Fruit fly (Drosophila melanogaster) whole organism, embryonic: ENCODE results near the gene Cdk1.

Experiments
- BEAF-32 ChIP-seq: fragments of 200-800 bp; sonication (Bioruptor generic); optimal IDR thresholded peaks from 3 replicates; lab custom pipeline; 2017; ENCODE audit warnings: missing biosample characterization, missing genetic modification characterization, mild to moderate bottlenecking, moderate library complexity, missing genetic modification reagents
- CG10321 ChIP-seq: fragments of 200-800 bp; sonication (Bioruptor generic); IDR thresholded peaks from 2 replicates; pipeline ENCODE4 v1.3.6; 2022; ENCODE audit warnings: missing biosample characterization, missing genetic modification characterization
- CG10462 ChIP-seq: fragments of 200-800 bp; sonication (Bioruptor generic); optimal IDR thresholded peaks from 2 replicates; lab custom pipeline; 2016; ENCODE audit warnings: missing biosample characterization, missing genetic modification characterization
- CG12155 ChIP-seq: fragments of 200-800 bp; sonication (Bioruptor generic); optimal IDR thresholded peaks from 3 replicates; lab custom pipeline; 2016; ENCODE audit warnings: missing biosample characterization, missing genetic modification characterization
- CG12391 ChIP-seq: fragments of 200-800 bp; sonication (Bioruptor generic); optimal IDR thresholded peaks from 3 replicates; lab custom pipeline; 2018; ENCODE audit warnings: missing biosample characterization, mild to moderate bottlenecking, missing genetic modification characterization, moderate library complexity
- CG13287 ChIP-seq: fragments of 200-800 bp; sonication (Bioruptor generic); IDR thresholded peaks from 2 replicates; pipeline ENCODE4 v1.3.6; 2022; ENCODE audit warnings: missing biosample characterization, missing genetic modification characterization; ENCODE audit not compliant: partially characterized antibody
- CG13894 ChIP-seq: fragments of 200-800 bp; sonication (Bioruptor generic); optimal IDR thresholded peaks from 3 replicates; lab custom pipeline; 2018; ENCODE audit warnings: missing biosample characterization, mild to moderate bottlenecking, missing genetic modification characterization, moderate library complexity
- CG14050 ChIP-seq: fragments of 200-800 bp; sonication (Bioruptor generic); IDR thresholded peaks from 3 replicates; pipeline ENCODE4 v1.3.6; 2022; ENCODE audit warnings: missing biosample characterization, missing genetic modification characterization
- CG17802 ChIP-seq: fragments of 200-800 bp; sonication (Bioruptor generic); optimal IDR thresholded peaks from 2 replicates; lab custom pipeline; 2018; ENCODE audit warnings: missing biosample characterization, mild to moderate bottlenecking, missing genetic modification characterization, moderate library complexity
- CG1792 ChIP-seq: fragments of 200-800 bp; sonication (Bioruptor generic); optimal IDR thresholded peaks from 2 replicates; lab custom pipeline; 2016; ENCODE audit warnings: missing biosample characterization, missing genetic modification characterization
- CG31388 ChIP-seq: fragments of 200-800 bp; sonication (Bioruptor generic); optimal IDR thresholded peaks from 2 replicates; lab custom pipeline; 2016; ENCODE audit warnings: missing biosample characterization, missing genetic modification characterization
- CG32767 ChIP-seq: fragments of 200-800 bp; sonication (Bioruptor generic); IDR thresholded peaks from 2 replicates; pipeline ENCODE4 v1.3.6; 2022; ENCODE audit warnings: missing biosample characterization, missing genetic modification characterization
- CG3847 ChIP-seq: fragments of 200-800 bp; sonication (Bioruptor generic); IDR thresholded peaks from 2 replicates; pipeline ENCODE4 v1.3.6; 2022; ENCODE audit warnings: missing biosample characterization, missing genetic modification characterization
- CG42726 ChIP-seq: fragments of 200-800 bp; sonication (Bioruptor generic); IDR thresholded peaks from 2 replicates; pipeline ENCODE4 v1.3.6; 2022; ENCODE audit warnings: missing biosample characterization, missing genetic modification characterization; ENCODE audit not compliant: partially characterized antibody
- CG4820 ChIP-seq: fragments of 200-800 bp; sonication (Bioruptor generic); optimal IDR thresholded peaks from 3 replicates; lab custom pipeline; 2016; ENCODE audit warnings: missing biosample characterization, missing genetic modification characterization
- CG4854 ChIP-seq: fragments of 200-800 bp; sonication (Bioruptor generic); optimal IDR thresholded peaks from 2 replicates; lab custom pipeline; 2016; ENCODE audit warnings: missing biosample characterization, missing genetic modification characterization, inconsistent platforms
- CG6272 ChIP-seq: fragments of 200-800 bp; sonication (Bioruptor generic); IDR thresholded peaks from 2 replicates; pipeline ENCODE4 v1.3.6; 2022; ENCODE audit warnings: missing biosample characterization, missing genetic modification characterization
- CG9215 ChIP-seq: fragments of 200-800 bp; sonication (Bioruptor generic); IDR thresholded peaks from 2 replicates; pipeline ENCODE4 v1.3.6; 2022; ENCODE audit warnings: missing biosample characterization, missing genetic modification characterization
- Deaf1 ChIP-seq: fragments of 200-800 bp; optimal IDR thresholded peaks from 3 replicates; lab custom pipeline; 2019; ENCODE audit warnings: missing biosample characterization, mild to moderate bottlenecking, missing genetic modification characterization, moderate library complexity
- Doc3 ChIP-seq: fragments of 200-800 bp; sonication (Bioruptor generic); IDR thresholded peaks from 3 replicates; pipeline ENCODE4 v1.3.6; 2022; ENCODE audit warnings: missing biosample characterization, missing genetic modification characterization; ENCODE audit not compliant: partially characterized antibody
- Elba2 ChIP-seq: fragments of 200-800 bp; sonication (Bioruptor generic); optimal IDR thresholded peaks from 3 replicates; lab custom pipeline; 2016; ENCODE audit warnings: missing biosample characterization, missing genetic modification characterization
- Ets97D ChIP-seq: fragments of 200-800 bp; sonication (Bioruptor generic); optimal IDR thresholded peaks from 3 replicates; lab custom pipeline; 2016; ENCODE audit warnings: missing biosample characterization, missing genetic modification characterization
- HmgD ChIP-seq: fragments of 200-800 bp; sonication (Bioruptor generic); optimal IDR thresholded peaks from 3 replicates; lab custom pipeline; 2016; ENCODE audit warnings: missing biosample characterization, missing genetic modification characterization
- Hr39 ChIP-seq: fragments of >200 bp; optimal IDR thresholded peaks from 2 replicates; lab custom pipeline; 2017
- Hr78 ChIP-seq, 2 experiments: fragments of 200-800 bp in 1 of 2; fragments of >200 bp in 1 of 2; sonication (Bioruptor generic) in 1 of 2; optimal IDR thresholded peaks; 2 replicates each; lab custom pipeline; 2017 to 2019; ENCODE audit warnings: missing biosample characterization in 2 of 2, missing genetic modification characterization in 2 of 2, mild to moderate bottlenecking in 1 of 2, moderate library complexity in 1 of 2
- Lim3 ChIP-seq: fragments of 200-800 bp; sonication (Bioruptor generic); IDR thresholded peaks from 2 replicates; pipeline ENCODE4 v1.3.6; 2022; ENCODE audit warnings: missing biosample characterization, missing genetic modification characterization
- Tbp ChIP-seq: fragments of >200 bp; optimal IDR thresholded peaks from 2 replicates; lab custom pipeline; 2018; ENCODE audit warnings: missing biosample characterization, missing genetic modification characterization
- Xrp1 ChIP-seq: fragments of 200-800 bp; sonication (Bioruptor generic); IDR thresholded peaks from 2 replicates; pipeline ENCODE4 v1.3.6; 2022; ENCODE audit warnings: missing biosample characterization, missing genetic modification characterization
- aop ChIP-seq: fragments of 200-800 bp; sonication (Bioruptor generic); IDR thresholded peaks from 2 replicates; pipeline ENCODE4 v1.3.6; 2022; ENCODE audit warnings: missing biosample characterization, missing genetic modification characterization
- ara ChIP-seq: fragments of 200-800 bp; sonication (Bioruptor generic); IDR thresholded peaks from 2 replicates; pipeline ENCODE4 v1.3.6; 2022; ENCODE audit warnings: missing biosample characterization, missing genetic modification characterization
- bigmax ChIP-seq: fragments of 200-800 bp; sonication (Bioruptor generic); optimal IDR thresholded peaks from 2 replicates; lab custom pipeline; 2018; ENCODE audit warnings: missing biosample characterization, mild to moderate bottlenecking, missing genetic modification characterization
- chif ChIP-seq, 2 experiments: fragments of 200-800 bp; sonication (Bioruptor generic); optimal IDR thresholded peaks; 3 replicates each; lab custom pipeline; 2016; ENCODE audit warnings: missing biosample characterization in 2 of 2, missing genetic modification characterization in 2 of 2
- chinmo ChIP-seq: fragments of 200-800 bp; sonication (Bioruptor generic); IDR thresholded peaks from 4 replicates; pipeline ENCODE4 v1.3.6; 2022; ENCODE audit warnings: missing biosample characterization, missing genetic modification characterization; ENCODE audit not compliant: partially characterized antibody
- en ChIP-seq: fragments of 200-800 bp; sonication (Bioruptor generic); optimal IDR thresholded peaks from 2 replicates; lab custom pipeline; 2016; ENCODE audit warnings: missing biosample characterization, missing genetic modification characterization
- gem ChIP-seq: fragments of 200-800 bp; sonication (Bioruptor generic); optimal IDR thresholded peaks from 2 replicates; lab custom pipeline; 2019; ENCODE audit warnings: missing biosample characterization, mild to moderate bottlenecking, missing genetic modification characterization, moderate library complexity
- hbn ChIP-seq: fragments of 200-800 bp; sonication (Bioruptor generic); IDR thresholded peaks from 2 replicates; pipeline ENCODE4 v1.3.6; 2022; ENCODE audit warnings: missing biosample characterization, missing genetic modification characterization; ENCODE audit not compliant: partially characterized antibody
- klu ChIP-seq: fragments of 200-800 bp; sonication (Bioruptor generic); IDR thresholded peaks from 2 replicates; pipeline ENCODE4 v1.3.6; 2022; ENCODE audit warnings: missing biosample characterization, missing genetic modification characterization
- kni ChIP-seq: fragments of 200-800 bp; sonication (Bioruptor generic); optimal IDR thresholded peaks from 3 replicates; lab custom pipeline; 2017; ENCODE audit warnings: mild to moderate bottlenecking, missing biosample characterization, missing genetic modification reagents, missing genetic modification characterization
- knrl ChIP-seq: fragments of 200-800 bp; sonication (Bioruptor generic); IDR thresholded peaks from 3 replicates; pipeline ENCODE4 v1.3.6; 2022; ENCODE audit warnings: missing biosample characterization, missing genetic modification characterization; ENCODE audit not compliant: partially characterized antibody
- nau ChIP-seq: fragments of 200-800 bp; sonication (Bioruptor generic); optimal IDR thresholded peaks from 3 replicates; lab custom pipeline; 2017; ENCODE audit warnings: missing biosample characterization, mild to moderate bottlenecking, missing genetic modification characterization, missing genetic modification reagents
- org-1 ChIP-seq: fragments of 200-800 bp; sonication (Bioruptor generic); optimal IDR thresholded peaks from 2 replicates; lab custom pipeline; 2017; ENCODE audit warnings: missing biosample characterization, missing genetic modification characterization
- phol ChIP-seq: fragments of 200-800 bp; sonication (Bioruptor generic); optimal IDR thresholded peaks from 3 replicates; lab custom pipeline; 2018; ENCODE audit warnings: missing biosample characterization, mild to moderate bottlenecking, missing genetic modification characterization, moderate library complexity
- prd ChIP-seq, 3 experiments: fragments of >200 bp in 2 of 3; fragments of 200-800 bp in 1 of 3; sonication (Bioruptor generic) in 1 of 3; optimal IDR thresholded peaks in 2 of 3; IDR thresholded peaks in 1 of 3; 2 replicates in 2 of 3; 3 replicates in 1 of 3; pipeline versions ENCODE4 v1.3.6 to Lab custom; 2017 to 2022; ENCODE audit warnings: missing biosample characterization in 1 of 3, missing genetic modification characterization in 1 of 3
- pzg ChIP-seq: fragments of 200-800 bp; sonication (Bioruptor generic); optimal IDR thresholded peaks from 3 replicates; lab custom pipeline; 2018; ENCODE audit warnings: missing biosample characterization, mild to moderate bottlenecking, missing genetic modification characterization, moderate library complexity
- run ChIP-seq: fragments of 200-800 bp; sonication (Bioruptor generic); optimal IDR thresholded peaks from 3 replicates; lab custom pipeline; 2018; ENCODE audit warnings: missing biosample characterization, mild to moderate bottlenecking, missing genetic modification characterization
- shn ChIP-seq: fragments of 200-800 bp; sonication (Bioruptor generic); optimal IDR thresholded peaks from 3 replicates; lab custom pipeline; 2016; ENCODE audit warnings: missing biosample characterization, missing genetic modification characterization
- sim ChIP-seq: fragments of 200-800 bp; sonication (Bioruptor generic); IDR thresholded peaks from 2 replicates; pipeline ENCODE4 v1.3.6; 2022; ENCODE audit warnings: missing biosample characterization, missing genetic modification characterization
- unc-4 ChIP-seq: fragments of 200-800 bp; sonication (Bioruptor generic); IDR thresholded peaks from 2 replicates; pipeline ENCODE4 v1.3.6; 2022; ENCODE audit warnings: missing biosample characterization, missing genetic modification characterization; ENCODE audit not compliant: partially characterized antibody
- wdn ChIP-seq: fragments of 200-800 bp; sonication (Bioruptor generic); IDR thresholded peaks from 2 replicates; pipeline ENCODE4 v1.3.6; 2022; ENCODE audit warnings: missing biosample characterization, missing genetic modification characterization

The Cdk1 gene

DNA sequence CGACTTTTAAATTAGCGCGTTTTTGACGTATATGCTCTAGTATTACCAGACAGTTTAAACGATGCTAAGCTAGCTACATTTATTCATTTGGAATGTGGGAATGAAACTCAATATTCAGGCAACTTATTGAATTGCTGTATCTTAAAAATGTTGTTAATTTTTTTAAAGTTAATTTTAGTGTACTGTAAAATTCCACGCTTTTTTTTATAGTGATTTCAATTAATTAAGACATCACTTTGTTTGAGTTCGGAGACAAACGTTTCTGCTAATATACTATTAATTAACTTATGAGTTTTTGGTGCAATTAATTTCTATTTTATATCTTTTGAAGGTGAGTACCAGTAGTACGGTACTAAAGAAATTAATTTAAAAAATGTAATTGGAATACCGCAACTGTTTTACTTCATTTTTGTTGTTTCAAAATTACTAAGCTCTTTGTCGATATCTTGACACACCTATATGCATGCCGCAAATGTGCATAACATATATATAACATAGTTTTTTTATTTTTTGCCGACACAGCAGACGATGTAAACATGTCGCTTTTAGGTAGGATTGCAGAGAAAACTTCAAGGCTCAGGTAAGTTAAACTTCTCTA, at the start of gene Cdk1, which contains the start of gene mRpS7 (continued):
- TF ChIP-seq Doc3 (GFP tag; lab: Robert Waterston, UW) (no peak), CG13894 (peak; percentile 47), Lim3 (GFP tag; lab: Robert Waterston, UW) (no peak), CG4854 (GFP tag; lab: Kevin White, UChicago) (peak; percentile 40), phol (tag; lab: Kevin White, UChicago) (peak; percentile 89), klu (no peak; the same call in 1 of the 2 replicates), Elba2 (GFP tag; lab: Kevin White, UChicago) (peak; percentile 29), unc-4 (no peak), CG10462 (GFP tag; lab: Kevin White, UChicago) (peak; percentile 46), run (tag; lab: Kevin White, UChicago) (no peak), CG9215 (no peak), nau (GFP tag; lab: Kevin White, UChicago) (peak; percentile 12), CG42726 (no peak), pzg (peak; percentile 47), aop (GFP tag; lab: Robert Waterston, UW) (no peak), BEAF-32 (GFP tag; lab: Kevin White, UChicago) (peak; percentile 33), CG4820 (GFP tag; lab: Kevin White, UChicago) (peak; percentile 70), Ets97D (peak; percentile 31), wdn (GFP tag; lab: Robert Waterston, UW) (no peak), en (GFP tag; lab: Kevin White, UChicago) (no peak), CG12155 (GFP tag; lab: Kevin White, UChicago) (peak; percentile 69), bigmax (GFP tag; lab: Kevin White, UChicago) (no peak), CG1792 (GFP tag; lab: Kevin White, UChicago) (no peak), CG13287 (GFP tag; lab: Robert Waterston, UW) (no peak), Hr78 (GFP tag; optimal IDR thresholded peaks at IDR 0.05; lab: Kevin White, UChicago) (no peak), gem (tag; lab: Kevin White, UChicago) (peak; percentile 90), Deaf1 (tag; lab: Kevin White, UChicago) (peak; percentile 39), kni (GFP tag; lab: Kevin White, UChicago) (no peak), knrl (no peak), CG31388 (GFP tag; lab: Kevin White, UChicago) (peak; percentile 23), ara (GFP tag; lab: Robert Waterston, UW) (no peak), sim (no peak), chif (GFP tag; optimal IDR thresholded peaks at IDR 0.05; lab: Kevin White, UChicago) (peak; percentile 17 to 53), CG3847 (GFP tag; lab: Robert Waterston, UW) (peak; percentile 51; the same call in 1 of the 2 replicates), Xrp1 (GFP tag; lab: Robert Waterston, UW) (peak; percentile 69), prd (optimal IDR thresholded peaks at IDR 0.05; lab: Kevin White, UChicago) (no peak), prd (GFP tag; IDR thresholded peaks at IDR 0.05; lab: Robert Waterston, UW) (peak; percentile 81), CG12391 (tag; lab: Kevin White, UChicago) (peak; percentile 89), CG6272 (0 out of 2 replicates have a peak, but pooled peaks have one; percentile 7), chinmo (GFP tag; lab: Robert Waterston, UW) (no peak), CG32767 (GFP tag; lab: Robert Waterston, UW) (peak; percentile 61; the same call in 1 of the 2 replicates), CG14050 (peak; percentile 41; the same call in 1 of the 3 replicates), hbn (GFP tag; lab: Robert Waterston, UW) (no peak), shn (peak; percentile 31), Hr39 (lab: Kevin White, UChicago) (no peak), CG17802 (tag; lab: Kevin White, UChicago) (peak; percentile 85), HmgD (GFP tag; lab: Kevin White, UChicago) (peak; percentile 36), Tbp (no peak), CG10321 (no peak), org-1 (no peak)
